Worm (Caenorhabditis elegans) whole organism, young adult: ENCODE data around the gene T09B9.4.
"Not testable (repeated sequence)": the region's sequence is repeated elsewhere in the genome, so short reads cannot be mapped to it uniquely, and the experiment has no call there.

ENCODE experiments used
- bed-1 ChIP-seq: fragments of 200-800 bp; sonication (Bioruptor generic); IDR thresholded peaks from 2 replicates; pipeline ENCODE4 v1.3.6; 2022; ENCODE audit warnings: missing genetic modification reagents, missing genetic modification characterization, missing compliant biosample characterization
- die-1 ChIP-seq: sonication (generic microtip); optimal IDR thresholded peaks from 2 replicates; lab custom pipeline; 2016; ENCODE audit warnings: missing genotype, mild to moderate bottlenecking, missing genetic modification characterization, missing compliant biosample characterization
- hmg-1.2 ChIP-seq: fragments of 200-800 bp; sonication (Bioruptor generic); IDR thresholded peaks from 2 replicates; pipeline ENCODE4 v1.3.6; 2022; ENCODE audit warnings: missing genetic modification reagents, missing genetic modification characterization, missing compliant biosample characterization
- hrde-1 ChIP-seq: sonication (generic microtip); optimal IDR thresholded peaks from 2 replicates; lab custom pipeline; 2016; ENCODE audit warnings: missing genetic modification characterization, mild to moderate bottlenecking, missing compliant biosample characterization, moderate library complexity, missing genotype, missing genetic modification reagents, borderline replicate concordance
- lag-1 ChIP-seq: fragments of 200-800 bp; sonication (Bioruptor generic); IDR thresholded peaks from 2 replicates; pipeline ENCODE4 v1.3.6; 2022; ENCODE audit warnings: missing genetic modification reagents, missing genetic modification characterization, missing compliant biosample characterization
- lin-35 ChIP-seq, 3 experiments: fragments of 150-350 bp in 2 of 3; sonication (generic microtip) in 1 of 3; optimal IDR thresholded peaks; 2 replicates each; lab custom pipeline; 2014 to 2018; ENCODE audit warnings: missing biosample characterization in 3 of 3, missing genetic modification characterization in 3 of 3, missing genetic modification reagents in 3 of 3
- rec-8 ChIP-seq, 2 experiments: sonication (generic microtip); optimal IDR thresholded peaks; 2 replicates each; lab custom pipeline; 2016; ENCODE audit warnings: mild to moderate bottlenecking in 2 of 2, missing genetic modification characterization in 2 of 2, missing genetic modification reagents in 2 of 2, missing genotype in 2 of 2, missing biosample characterization in 1 of 2, missing compliant biosample characterization in 1 of 2, moderate library complexity in 1 of 2
- rpc-1 ChIP-seq, 2 experiments: fragments of 150-350 bp in 1 of 2; sonication (generic microtip) in 1 of 2; optimal IDR thresholded peaks; 2 replicates each; lab custom pipeline; 2014 to 2018; ENCODE audit warnings: missing biosample characterization in 1 of 2, missing genetic modification characterization in 1 of 2, missing genetic modification reagents in 1 of 2, missing genotype in 1 of 2
- unc-62 ChIP-seq: fragments of 150-350 bp; optimal IDR thresholded peaks from 2 replicates; lab custom pipeline; 2014; ENCODE audit warnings: missing biosample characterization, missing genetic modification reagents, missing genetic modification characterization
- zfh-2 ChIP-seq: fragments of 200-800 bp; sonication (Bioruptor generic); conservative IDR thresholded peaks from 2 replicates; pipeline ENCODE4 v1.3.6; 2022; ENCODE audit warnings: missing genetic modification reagents, missing genetic modification characterization, missing compliant biosample characterization

DNA sequence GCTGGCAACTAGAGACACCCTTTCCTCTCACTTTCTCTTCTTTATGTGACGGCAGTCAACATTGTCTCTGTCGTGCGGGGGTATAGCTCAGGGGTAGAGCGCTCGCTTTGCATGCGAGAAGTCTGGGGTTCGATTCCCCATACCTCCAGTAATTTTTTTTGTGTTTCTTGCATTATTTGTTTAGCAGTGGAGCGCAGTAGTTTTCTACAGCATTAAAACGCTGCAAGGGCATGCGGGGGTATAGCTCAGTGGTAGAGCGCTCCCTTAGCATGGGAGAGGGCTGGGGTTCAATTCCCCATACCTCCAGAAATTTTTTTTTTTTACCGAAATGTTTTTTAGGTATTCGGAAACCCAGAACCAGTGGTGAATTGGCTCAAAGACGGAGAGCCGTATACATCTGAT lies 30.6 kb downstream of the T09B9.4 start:
- TF ChIP-seq die-1 (tag; lab: Kevin White, UChicago), result peak; percentile 98
- peak; percentile 95 for TF ChIP-seq hrde-1 (tag; lab: Kevin White, UChicago)
- peak; percentile 94 for TF ChIP-seq hmg-1.2 (GFP tag; lab: Robert Waterston, UW)
- TF ChIP-seq zfh-2 (GFP tag; lab: Robert Waterston, UW), result peak; percentile 86
- peak in 2 of 3 experiments; percentile 50 to 85 for TF ChIP-seq lin-35 (GFP tag; optimal IDR thresholded peaks at IDR 0.05; lab: Kevin White, UChicago)
- TF ChIP-seq rpc-1 (optimal IDR thresholded peaks at IDR 0.05; lab: Kevin White, UChicago), result peak; percentile 99
- TF ChIP-seq rpc-1 (tag; optimal IDR thresholded peaks at IDR 0.05; lab: Kevin White, UChicago), result peak; percentile 99
- TF ChIP-seq bed-1 (GFP tag; lab: Robert Waterston, UW), result peak; percentile 96
- not testable (repeated sequence) for TF ChIP-seq unc-62
- peak; percentile 95 to 98 for TF ChIP-seq rec-8 (tag; optimal IDR thresholded peaks at IDR 0.05; lab: Kevin White, UChicago)
- TF ChIP-seq lag-1 (GFP tag; lab: Robert Waterston, UW), result peak; percentile 93
